Worm (Caenorhabditis elegans): ENCODE results near the gene delm-1.

Gene delm-1

ce11 chrIV:9095553-9095952, 39.7 kb downstream of the delm-1 start, which contains the start of gene icln-1:
Gene icln-1 (minus strand): TSS chrIV:9095653.
- TF ChIP-seq ref-1 (GFP tag; conservative IDR thresholded peaks at IDR 0.05) (no peak), T22C8.4 (GFP tag; IDR thresholded peaks at IDR 0.05) (no peak), flt-1 (GFP tag; IDR thresholded peaks at IDR 0.05) (no peak), med-1 (GFP tag; optimal IDR thresholded peaks at IDR 0.05; ENCODE audit: insufficient read depth) (no peak), cog-1 (tag; optimal IDR thresholded peaks at IDR 0.05) (no peak), ztf-29 (GFP tag; IDR thresholded peaks at IDR 0.05) (no peak), klf-2 (GFP tag; conservative IDR thresholded peaks at IDR 0.05) (no peak), tab-1 (GFP tag; IDR thresholded peaks at IDR 0.05) (no peak), ztf-23 (GFP tag; IDR thresholded peaks at IDR 0.05) (no peak)

- TF ChIP-seq ztf-29 (GFP tag; IDR thresholded peaks at IDR 0.05) (no peak), ztf-23 (GFP tag; IDR thresholded peaks at IDR 0.05) (no peak), cog-1 (tag; optimal IDR thresholded peaks at IDR 0.05) (no peak)
Measured at ce11 chrIV:9094356-9094755, 40.9 kb downstream of the delm-1 start, which contains the start of gene mrpl-42. Gene mrpl-42 (minus strand): TSS chrIV:9094456.

- TF ChIP-seq klf-2 (GFP tag; conservative IDR thresholded peaks at IDR 0.05): no peak
- no peak for TF ChIP-seq cog-1 (tag; optimal IDR thresholded peaks at IDR 0.05)
- no peak for TF ChIP-seq ref-1 (GFP tag; conservative IDR thresholded peaks at IDR 0.05)
- no peak for TF ChIP-seq flt-1 (GFP tag; IDR thresholded peaks at IDR 0.05)
- no peak for TF ChIP-seq ztf-29 (GFP tag; IDR thresholded peaks at IDR 0.05)
- no peak for TF ChIP-seq ztf-23 (GFP tag; IDR thresholded peaks at IDR 0.05)
- no peak for TF ChIP-seq tab-1 (GFP tag; IDR thresholded peaks at IDR 0.05)
- TF ChIP-seq T22C8.4 (GFP tag; IDR thresholded peaks at IDR 0.05): no peak
- no peak for TF ChIP-seq med-1 (GFP tag; optimal IDR thresholded peaks at IDR 0.05; ENCODE audit: insufficient read depth)
Measured at ce11 chrIV:9093932-9094331, 41.3 kb downstream of the delm-1 start, which contains the start of gene lpl-1. Gene lpl-1 (minus strand): TSS chrIV:9094032.

- TF ChIP-seq ref-1 (GFP tag; conservative IDR thresholded peaks at IDR 0.05) (no peak), cog-1 (tag; optimal IDR thresholded peaks at IDR 0.05) (no peak), ztf-29 (GFP tag; IDR thresholded peaks at IDR 0.05) (no peak), klf-2 (GFP tag; conservative IDR thresholded peaks at IDR 0.05) (no peak), ztf-23 (GFP tag; IDR thresholded peaks at IDR 0.05) (no peak), tab-1 (GFP tag; IDR thresholded peaks at IDR 0.05) (no peak), flt-1 (GFP tag; IDR thresholded peaks at IDR 0.05) (no peak), med-1 (GFP tag; optimal IDR thresholded peaks at IDR 0.05; ENCODE audit: insufficient read depth) (no peak), T22C8.4 (GFP tag; IDR thresholded peaks at IDR 0.05) (no peak)
Measured at ce11 chrIV:9092011-9092410, 43.3 kb downstream of the delm-1 start.

- TF ChIP-seq cog-1 (tag; optimal IDR thresholded peaks at IDR 0.05) (no peak), tab-1 (GFP tag; IDR thresholded peaks at IDR 0.05) (no peak)
Measured at ce11 chrIV:9090538-9091195, 44.6 kb downstream of the delm-1 start.

- TF ChIP-seq T22C8.4 (GFP tag; IDR thresholded peaks at IDR 0.05) (no peak), klf-2 (GFP tag; conservative IDR thresholded peaks at IDR 0.05) (no peak), flt-1 (GFP tag; IDR thresholded peaks at IDR 0.05) (no peak), tab-1 (GFP tag; IDR thresholded peaks at IDR 0.05) (no peak), ztf-23 (GFP tag; IDR thresholded peaks at IDR 0.05) (no peak), med-1 (GFP tag; optimal IDR thresholded peaks at IDR 0.05; ENCODE audit: insufficient read depth) (no peak), cog-1 (tag; optimal IDR thresholded peaks at IDR 0.05) (no peak), ref-1 (GFP tag; conservative IDR thresholded peaks at IDR 0.05) (no peak), ztf-29 (GFP tag; IDR thresholded peaks at IDR 0.05) (no peak)
Measured at ce11 chrIV:9088294-9088693, 47.0 kb downstream of the delm-1 start, which contains the start of gene msa-1. Gene msa-1 (plus strand): TSS chrIV:9088594.
